Worm (Caenorhabditis elegans): ENCODE data around the gene srj-5.

The srj-5 gene

ce11 chrV:619054-619453, 33.8 kb downstream of the srj-5 start, which contains the start of gene F48G7.4 (continued):
- TF ChIP-seq dmd-8 (GFP tag; IDR thresholded peaks at IDR 0.05) = no peak
- TF ChIP-seq tag-97 (GFP tag; IDR thresholded peaks at IDR 0.05) = 0 out of 2 replicates have a peak, but pooled peaks have one; percentile 33
- peak in 1 of 2 experiments; percentile 26 for TF ChIP-seq hif-1 (tag; optimal IDR thresholded peaks at IDR 0.05)
- TF ChIP-seq F44E2.7 (GFP tag; IDR thresholded peaks at IDR 0.05) = no peak
- no peak for TF ChIP-seq Y75B8A.6 (GFP tag; IDR thresholded peaks at IDR 0.05)
- TF ChIP-seq ctbp-1 (GFP tag; IDR thresholded peaks at IDR 0.05) = no peak
- no peak for TF ChIP-seq egl-43 (GFP tag; IDR thresholded peaks at IDR 0.05)
- no peak for TF ChIP-seq mdt-29 (GFP tag; IDR thresholded peaks at IDR 0.05)
- TF ChIP-seq jun-1 (tag; optimal IDR thresholded peaks at IDR 0.05) = no peak
- TF ChIP-seq hmg-1.1 (GFP tag; IDR thresholded peaks at IDR 0.05) = peak; percentile 56; the same call in 1 of the 2 replicates
- TF ChIP-seq R02D3.7 (tag; optimal IDR thresholded peaks at IDR 0.05) = no peak
- no peak for TF ChIP-seq saeg-2 (GFP tag; IDR thresholded peaks at IDR 0.05)
- TF ChIP-seq nhr-102 (tag; optimal IDR thresholded peaks at IDR 0.05) = no peak
- TF ChIP-seq daf-8 (GFP tag; IDR thresholded peaks at IDR 0.05) = no peak
- TF ChIP-seq egl-27 (tag; optimal IDR thresholded peaks at IDR 0.05) = no peak
- no peak for TF ChIP-seq nhr-41 (GFP tag; IDR thresholded peaks at IDR 0.05)
- no peak for TF ChIP-seq zip-2 (tag; optimal IDR thresholded peaks at IDR 0.05)
- TF ChIP-seq mep-1 (tag; optimal IDR thresholded peaks at IDR 0.05) = peak; percentile 73
- TF ChIP-seq nhr-76 (tag; optimal IDR thresholded peaks at IDR 0.05) = no peak
- TF ChIP-seq nhr-11 (tag; optimal IDR thresholded peaks at IDR 0.05) = peak; percentile 18
- no peak for TF ChIP-seq ZK337.2 (GFP tag; IDR thresholded peaks at IDR 0.05)
- no peak for TF ChIP-seq nhr-237 (tag; optimal IDR thresholded peaks at IDR 0.05)
- no peak for TF ChIP-seq lin-15B (tag; optimal IDR thresholded peaks at IDR 0.05)
- TF ChIP-seq ceh-32 (tag; optimal IDR thresholded peaks at IDR 0.05; ENCODE audit: poor library complexity) = no peak
- TF ChIP-seq aly-2 (tag; optimal IDR thresholded peaks at IDR 0.05) = no peak
- TF ChIP-seq nhr-42 (GFP tag; IDR thresholded peaks at IDR 0.05) = no peak
- TF ChIP-seq lin-39 (tag; optimal IDR thresholded peaks at IDR 0.05) = no peak
- TF ChIP-seq aha-1 (tag) = no peak
- TF ChIP-seq lin-1 (GFP tag; IDR thresholded peaks at IDR 0.05) = no peak
- TF ChIP-seq dmd-9 (GFP tag; IDR thresholded peaks at IDR 0.05) = no peak
- TF ChIP-seq ztf-7 (tag; optimal IDR thresholded peaks at IDR 0.05) = no peak
- TF ChIP-seq gei-8 (GFP tag; optimal IDR thresholded peaks at IDR 0.05) = no peak
- peak; percentile 24 for TF ChIP-seq nhr-48 (tag; optimal IDR thresholded peaks at IDR 0.05)
- no peak for TF ChIP-seq vab-7 (GFP tag; IDR thresholded peaks at IDR 0.05)
- TF ChIP-seq ceh-82 (tag; optimal IDR thresholded peaks at IDR 0.05) = no peak
- TF ChIP-seq daf-12 (tag; optimal IDR thresholded peaks at IDR 0.05) = no peak
- TF ChIP-seq nhr-28 (tag; optimal IDR thresholded peaks at IDR 0.05) = peak; percentile 74
- TF ChIP-seq duxl-1 (tag; optimal IDR thresholded peaks at IDR 0.05; ENCODE audit: poor library complexity) = peak; percentile 50
- peak; percentile 30 for TF ChIP-seq nhr-6 (tag; optimal IDR thresholded peaks at IDR 0.05)
- TF ChIP-seq ama-1 (optimal IDR thresholded peaks at IDR 0.05) = no peak
- TF ChIP-seq rbr-2 (tag; optimal IDR thresholded peaks at IDR 0.05) = peak; percentile 84
- TF ChIP-seq nhr-77 (tag; optimal IDR thresholded peaks at IDR 0.05) = no peak
- no peak for TF ChIP-seq lin-29 (GFP tag; IDR thresholded peaks at IDR 0.05)
- TF ChIP-seq fkh-10 (GFP tag; optimal IDR thresholded peaks at IDR 0.05) = peak; percentile 65
- TF ChIP-seq pha-4 (GFP tag; IDR thresholded peaks at IDR 0.05) = no peak
- TF ChIP-seq pha-4 (tag; optimal IDR thresholded peaks at IDR 0.05) = no peak
- no peak for TF ChIP-seq spr-1 (tag; optimal IDR thresholded peaks at IDR 0.05)
- TF ChIP-seq D1046.2 (GFP tag; IDR thresholded peaks at IDR 0.05) = no peak
- no peak for TF ChIP-seq php-3 (GFP tag; IDR thresholded peaks at IDR 0.05)
- no peak for TF ChIP-seq lin-38 (GFP tag; IDR thresholded peaks at IDR 0.05)
- TF ChIP-seq cey-2 (tag; optimal IDR thresholded peaks at IDR 0.05; ENCODE audit: borderline replicate concordance, insufficient read depth) = no peak
- peak; percentile 56 for TF ChIP-seq mes-2 (tag; optimal IDR thresholded peaks at IDR 0.05; ENCODE audit: poor library complexity, severe bottlenecking)
- no peak for TF ChIP-seq ceh-62 (tag; optimal IDR thresholded peaks at IDR 0.05)

Measured in whole organism, L4 larva.